Worm (Caenorhabditis elegans) whole organism, L1 larva: Measurements from ENCODE around the gene srz-95.

Source experiments
- blmp-1 ChIP-seq: fragments of 150-350 bp; optimal IDR thresholded peaks from 2 replicates; lab custom pipeline; 2014; ENCODE audit warnings: missing biosample characterization, missing genetic modification characterization
- ceh-8 ChIP-seq: fragments of 200-800 bp; sonication (Bioruptor generic); optimal IDR thresholded peaks from 2 replicates; lab custom pipeline; 2018; ENCODE audit warnings: mild to moderate bottlenecking, missing genetic modification characterization, moderate library complexity, missing compliant biosample characterization
- ceh-82 ChIP-seq, 3 experiments: fragments of 150-350 bp in 1 of 3; sonication (generic microtip) in 2 of 3; optimal IDR thresholded peaks; 2 replicates each; lab custom pipeline; 2014 to 2017; ENCODE audit warnings: missing biosample characterization in 3 of 3, missing genetic modification characterization in 3 of 3
- dpl-1 ChIP-seq, 3 experiments: fragments of 150-350 bp in 2 of 3; sonication (generic microtip) in 1 of 3; optimal IDR thresholded peaks; 2 replicates each; lab custom pipeline; 2014 to 2017; ENCODE audit warnings: missing biosample characterization in 3 of 3, missing genetic modification characterization in 3 of 3, missing genetic modification reagents in 3 of 3
- efl-1 ChIP-seq, 4 experiments: fragments of 150-350 bp; optimal IDR thresholded peaks in 3 of 4; peaks in 1 of 4; 1 replicate in 1 of 4; 2 replicates in 3 of 4; lab custom pipeline; 2014; ENCODE audit warnings: missing biosample characterization in 2 of 4, missing genetic modification characterization in 2 of 4, missing genetic modification reagents in 2 of 4
- elt-2 ChIP-seq: sonication (generic microtip); optimal IDR thresholded peaks from 2 replicates; lab custom pipeline; 2016; ENCODE audit warnings: missing genetic modification characterization, mild to moderate bottlenecking, inconsistent platforms, missing compliant biosample characterization, missing genetic modification reagents
- elt-3 ChIP-seq, 6 experiments: fragments of 150-350 bp in 1 of 6; sonication (generic microtip); optimal IDR thresholded peaks; 2 replicates each; lab custom pipeline; 2017 to 2018; ENCODE audit warnings: missing biosample characterization in 6 of 6, missing genetic modification characterization in 6 of 6, inconsistent platforms in 1 of 6
- grh-1 ChIP-seq: fragments of 200-800 bp; sonication (Bioruptor generic); IDR thresholded peaks from 2 replicates; pipeline ENCODE4 v1.3.6; 2022; ENCODE audit warnings: missing genetic modification reagents, missing genetic modification characterization, missing compliant biosample characterization
- hlh-4 ChIP-seq: sonication (generic microtip); optimal IDR thresholded peaks from 2 replicates; lab custom pipeline; 2016; ENCODE audit warnings: mild to moderate bottlenecking, missing genetic modification characterization, missing compliant biosample characterization
- irx-1 ChIP-seq: sonication (generic microtip); optimal IDR thresholded peaks from 2 replicates; lab custom pipeline; 2016; ENCODE audit warnings: missing genetic modification characterization, missing compliant biosample characterization
- isw-1 ChIP-seq: fragments of 200-800 bp; sonication (Bioruptor generic); IDR thresholded peaks from 2 replicates; pipeline ENCODE4 v1.3.6; 2022; ENCODE audit warnings: missing genetic modification characterization, missing compliant biosample characterization
- jun-1 ChIP-seq: fragments of 150-350 bp; optimal IDR thresholded peaks from 2 replicates; lab custom pipeline; 2014; ENCODE audit warnings: missing biosample characterization, missing genetic modification reagents, missing genetic modification characterization
- lin-13 ChIP-seq: fragments of 150-350 bp; optimal IDR thresholded peaks from 2 replicates; lab custom pipeline; 2014; ENCODE audit warnings: missing biosample characterization, missing genetic modification reagents, missing genetic modification characterization
- lin-15B ChIP-seq: fragments of 150-350 bp; sonication (generic microtip); optimal IDR thresholded peaks from 3 replicates; lab custom pipeline; 2014; ENCODE audit warnings: missing biosample characterization, missing genetic modification characterization
- lin-39 ChIP-seq: fragments of 150-350 bp; optimal IDR thresholded peaks from 2 replicates; lab custom pipeline; 2014; ENCODE audit warnings: missing biosample characterization, missing genetic modification reagents, missing genetic modification characterization
- lir-3 ChIP-seq: sonication (generic microtip); optimal IDR thresholded peaks from 2 replicates; lab custom pipeline; 2016; ENCODE audit warnings: mild to moderate bottlenecking, missing genetic modification characterization, moderate library complexity, missing compliant biosample characterization; ENCODE audit not compliant: poor library complexity
- lsy-2 ChIP-seq, 2 experiments: fragments of 150-350 bp; optimal IDR thresholded peaks; 2 replicates each; lab custom pipeline; 2014; ENCODE audit warnings: missing biosample characterization in 2 of 2, missing genetic modification characterization in 2 of 2
- mab-9 ChIP-seq: fragments of 200-800 bp; sonication (Bioruptor generic); IDR thresholded peaks from 2 replicates; pipeline ENCODE4 v1.3.6; 2022; ENCODE audit warnings: missing genetic modification reagents, missing genetic modification characterization, missing compliant biosample characterization
- nhr-12 ChIP-seq: sonication (generic microtip); optimal IDR thresholded peaks from 2 replicates; lab custom pipeline; 2017; ENCODE audit warnings: missing biosample characterization, missing genetic modification characterization
- nhr-20 ChIP-seq: sonication (generic microtip); optimal IDR thresholded peaks from 2 replicates; lab custom pipeline; 2016; ENCODE audit warnings: mild to moderate bottlenecking, missing genetic modification characterization, missing compliant biosample characterization
- nhr-237 ChIP-seq: fragments of 150-350 bp; optimal IDR thresholded peaks from 2 replicates; lab custom pipeline; 2014; ENCODE audit warnings: missing biosample characterization, missing genetic modification characterization
- nhr-71 ChIP-seq: sonication (generic microtip); optimal IDR thresholded peaks from 2 replicates; lab custom pipeline; 2016; ENCODE audit warnings: mild to moderate bottlenecking, missing genetic modification characterization, moderate library complexity, missing compliant biosample characterization
- nhr-76 ChIP-seq: sonication (generic microtip); optimal IDR thresholded peaks from 2 replicates; lab custom pipeline; 2017; ENCODE audit warnings: missing biosample characterization, missing genetic modification characterization
- nhr-84 ChIP-seq: sonication (generic microtip); optimal IDR thresholded peaks from 2 replicates; lab custom pipeline; 2017; ENCODE audit warnings: missing biosample characterization, missing genetic modification characterization
- nhr-85 ChIP-seq: sonication (generic microtip); peaks from one replicate; lab custom pipeline; 2016; ENCODE audit warnings: missing genetic modification characterization, inconsistent platforms, missing compliant biosample characterization
- nhr-90 ChIP-seq: sonication (generic microtip); optimal IDR thresholded peaks from 2 replicates; lab custom pipeline; 2016; ENCODE audit warnings: mild to moderate bottlenecking, missing genetic modification characterization, missing compliant biosample characterization; ENCODE audit not compliant: poor library complexity
- pag-3 ChIP-seq: sonication (generic microtip); optimal IDR thresholded peaks from 2 replicates; lab custom pipeline; 2017; ENCODE audit warnings: missing genetic modification characterization, mild to moderate bottlenecking, missing compliant biosample characterization, antibody characterized with exemption, borderline replicate concordance; ENCODE audit not compliant: insufficient read depth
- pqm-1 ChIP-seq: sonication (generic microtip); optimal IDR thresholded peaks from 3 replicates; lab custom pipeline; 2017; ENCODE audit warnings: missing biosample characterization, missing genetic modification characterization
- rnt-1 ChIP-seq: sonication (generic microtip); optimal IDR thresholded peaks from 2 replicates; lab custom pipeline; 2016; ENCODE audit warnings: mild to moderate bottlenecking, missing genetic modification characterization, moderate library complexity, missing compliant biosample characterization
- snpc-4 ChIP-seq: fragments of 150-350 bp; optimal IDR thresholded peaks from 2 replicates; lab custom pipeline; 2014; ENCODE audit warnings: missing biosample characterization, missing genetic modification characterization
- sox-4 ChIP-seq: sonication (generic microtip); optimal IDR thresholded peaks from 2 replicates; lab custom pipeline; 2016; ENCODE audit warnings: missing genetic modification characterization, missing compliant biosample characterization
- sup-37 ChIP-seq: fragments of 200-800 bp; sonication (Bioruptor generic); optimal IDR thresholded peaks from 2 replicates; lab custom pipeline; 2018; ENCODE audit warnings: mild to moderate bottlenecking, missing genetic modification characterization, missing compliant biosample characterization
- tlp-1 ChIP-seq: fragments of 150-350 bp; optimal IDR thresholded peaks from 2 replicates; lab custom pipeline; 2014; ENCODE audit warnings: missing biosample characterization, missing genetic modification characterization
- xbp-1 ChIP-seq: sonication (generic microtip); optimal IDR thresholded peaks from 2 replicates; lab custom pipeline; 2016; ENCODE audit warnings: missing genetic modification characterization, missing compliant biosample characterization
- zip-4 ChIP-seq: fragments of 200-800 bp; sonication (Bioruptor generic); optimal IDR thresholded peaks from 2 replicates; lab custom pipeline; 2018; ENCODE audit warnings: mild to moderate bottlenecking, missing genetic modification characterization, moderate library complexity, missing compliant biosample characterization
- ztf-11 ChIP-seq, 2 experiments: sonication (generic microtip); optimal IDR thresholded peaks; 2 replicates each; lab custom pipeline; 2016 to 2017; ENCODE audit warnings: missing genetic modification characterization in 2 of 2, missing biosample characterization in 1 of 2, missing compliant biosample characterization in 1 of 2
- ztf-4 ChIP-seq: fragments of 150-350 bp; optimal IDR thresholded peaks from 2 replicates; lab custom pipeline; 2014; ENCODE audit warnings: missing biosample characterization, missing genetic modification characterization

Gene srz-95

DNA sequence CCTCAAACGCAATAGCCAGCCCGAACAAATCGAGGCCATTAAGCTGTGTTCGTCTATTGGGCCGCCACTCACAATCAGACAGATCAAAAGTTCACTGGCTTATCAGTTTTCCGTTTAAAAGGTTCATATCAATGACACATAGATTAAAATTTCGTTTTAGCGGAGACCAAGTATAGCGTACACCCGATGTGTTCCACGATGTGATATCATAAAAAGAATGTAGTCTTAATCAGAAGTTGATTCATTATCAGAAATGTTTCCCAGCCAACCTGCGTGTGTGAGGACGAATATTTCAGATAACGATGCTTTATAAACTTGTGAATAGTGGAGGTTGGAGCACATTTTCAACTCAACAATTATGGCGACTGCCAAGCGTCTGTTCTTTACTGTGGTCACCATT, 22.2 kb downstream of the srz-95 start, which contains the start of gene clc-13:
clc-13 (plus strand) TSS at position 359 of the 400 bp plus-strand sequence.
- TF ChIP-seq mab-9 (GFP tag; lab: Robert Waterston, UW) = no peak
- no peak for TF ChIP-seq ceh-8 (GFP tag; lab: Kevin White, UChicago)
- no peak for TF ChIP-seq lir-3 (tag; lab: Kevin White, UChicago)
- no peak for TF ChIP-seq ceh-82 (tag; optimal IDR thresholded peaks at IDR 0.05; lab: Kevin White, UChicago)
- TF ChIP-seq lin-15B (tag; lab: Kevin White, UChicago) = no peak
- no peak for TF ChIP-seq nhr-12 (tag; lab: Kevin White, UChicago)
- no peak for TF ChIP-seq lin-13 (GFP tag; lab: Kevin White, UChicago)
- no peak for TF ChIP-seq isw-1 (GFP tag; lab: Robert Waterston, UW)
- TF ChIP-seq sox-4 = no peak
- no peak for TF ChIP-seq ztf-11 (tag; optimal IDR thresholded peaks at IDR 0.05; lab: Kevin White, UChicago)
- TF ChIP-seq nhr-76 (tag; lab: Kevin White, UChicago) = no peak
- no peak for TF ChIP-seq lsy-2 (tag; optimal IDR thresholded peaks at IDR 0.05; lab: Kevin White, UChicago)
- peak; percentile 57 for TF ChIP-seq jun-1 (tag; lab: Kevin White, UChicago)
- no peak for TF ChIP-seq nhr-85 (tag; lab: Kevin White, UChicago)
- no peak for TF ChIP-seq nhr-237
- TF ChIP-seq elt-3 (tag; optimal IDR thresholded peaks at IDR 0.05; lab: Kevin White, UChicago) = no peak
- TF ChIP-seq xbp-1 = no peak
- TF ChIP-seq elt-2 (tag; lab: Kevin White, UChicago) = peak; percentile 98
- TF ChIP-seq blmp-1 (tag; lab: Kevin White, UChicago) = no peak
- no peak for TF ChIP-seq lin-39 (tag; lab: Kevin White, UChicago)
- no peak for TF ChIP-seq sup-37 (GFP tag; lab: Kevin White, UChicago)
- no peak for TF ChIP-seq dpl-1 (GFP tag; optimal IDR thresholded peaks at IDR 0.05; lab: Kevin White, UChicago)
- no peak for TF ChIP-seq ztf-4 (tag; lab: Kevin White, UChicago)
- TF ChIP-seq pag-3 (tag; lab: Kevin White, UChicago) = no peak
- peak; percentile 75 for TF ChIP-seq nhr-20
- no peak for TF ChIP-seq nhr-90 (tag; lab: Kevin White, UChicago)
- no peak for TF ChIP-seq efl-1 (optimal IDR thresholded peaks at IDR 0.05; lab: Kevin White, UChicago)
- peak in 1 of 2 experiments; percentile 42 for TF ChIP-seq efl-1 (GFP tag; optimal IDR thresholded peaks at IDR 0.05 in 1 of 2; lab: Kevin White, UChicago)
- no peak for TF ChIP-seq zip-4 (GFP tag; lab: Kevin White, UChicago)
- no peak for TF ChIP-seq grh-1 (GFP tag; lab: Robert Waterston, UW)
- no peak for TF ChIP-seq tlp-1 (tag; lab: Kevin White, UChicago)
- TF ChIP-seq pqm-1 = no peak

DNA sequence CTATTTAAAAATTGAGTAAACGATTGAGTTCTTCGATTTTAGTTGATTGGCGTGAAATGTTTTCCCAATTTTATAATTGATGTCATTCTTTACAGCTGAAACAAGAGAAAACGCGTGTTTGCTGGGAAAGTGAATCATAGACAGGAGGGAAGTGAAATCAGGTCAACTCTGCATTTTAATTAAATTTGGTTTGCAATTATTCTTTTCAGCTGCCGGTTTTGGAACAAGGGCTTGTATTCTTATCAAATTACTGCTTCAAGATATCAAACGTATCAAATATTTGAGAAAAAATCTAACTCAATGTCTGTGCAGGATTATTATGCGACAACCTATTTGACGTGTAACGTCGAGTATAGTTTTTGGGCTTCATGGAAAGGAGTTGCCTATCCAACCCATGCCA, 25.0 kb downstream of the srz-95 start, which contains the start of gene srh-97:
srh-97 (plus strand) TSS at position 301 of the 400 bp plus-strand sequence.
- TF ChIP-seq hlh-4 (tag; lab: Kevin White, UChicago) = peak; percentile 25
- TF ChIP-seq nhr-84 (tag; lab: Kevin White, UChicago) = no peak
- TF ChIP-seq pag-3 (tag; lab: Kevin White, UChicago) = no peak

DNA sequence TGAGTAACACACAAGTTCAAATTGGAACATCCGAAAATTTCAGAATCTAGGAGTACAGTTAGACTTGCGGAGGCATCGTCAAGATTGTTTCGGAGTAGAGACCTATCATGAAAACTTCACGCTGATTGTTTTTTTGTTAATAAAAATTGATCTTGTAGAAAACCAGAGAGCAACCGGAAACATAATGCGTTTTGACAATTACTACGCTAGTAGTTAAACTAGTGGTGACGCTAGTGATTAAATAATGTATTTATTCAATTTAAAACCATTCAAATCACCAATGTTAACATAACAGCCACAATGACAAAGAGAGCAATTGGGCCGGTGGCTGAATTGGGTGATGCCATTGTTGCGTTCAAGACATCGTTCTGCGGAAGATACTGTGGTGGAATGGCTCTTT, 27.9 kb downstream of the srz-95 start, which contains the start of gene F49H6.17:
F49H6.17 (plus strand) TSS at position 301 of the 400 bp plus-strand sequence.
- no peak for TF ChIP-seq irx-1 (tag; lab: Kevin White, UChicago)
- TF ChIP-seq rnt-1 (tag; lab: Kevin White, UChicago) = no peak
- no peak for TF ChIP-seq ceh-82 (tag; optimal IDR thresholded peaks at IDR 0.05; lab: Kevin White, UChicago)
- no peak for TF ChIP-seq snpc-4 (tag; lab: Kevin White, UChicago)
- TF ChIP-seq nhr-71 (tag; lab: Kevin White, UChicago) = no peak
- TF ChIP-seq ceh-8 (GFP tag; lab: Kevin White, UChicago) = no peak
